Fruit fly (Drosophila melanogaster): ENCODE measurements around the gene CG8664.

- no peak for TF ChIP-seq sna (GFP tag; IDR thresholded peaks at IDR 0.05; ENCODE audit: partially characterized antibody)
- TF ChIP-seq slp2 (GFP tag; optimal IDR thresholded peaks at IDR 0.05) = no peak
- no peak for TF ChIP-seq dpn (GFP tag; optimal IDR thresholded peaks at IDR 0.05)
- no peak for TF ChIP-seq Kr (GFP tag; optimal IDR thresholded peaks at IDR 0.05)
- TF ChIP-seq HmgZ (tag; optimal IDR thresholded peaks at IDR 0.05) = no peak
- TF ChIP-seq Atf3 (GFP tag; optimal IDR thresholded peaks at IDR 0.05) = no peak
- TF ChIP-seq CG5245 (GFP tag; optimal IDR thresholded peaks at IDR 0.05) = no peak
- no peak for TF ChIP-seq unpg (GFP tag; optimal IDR thresholded peaks at IDR 0.05)
- TF ChIP-seq ssp (GFP tag; IDR thresholded peaks at IDR 0.05) = no peak
- TF ChIP-seq fd102C (GFP tag; optimal IDR thresholded peaks at IDR 0.05) = no peak
- no peak for TF ChIP-seq danr (GFP tag; IDR thresholded peaks at IDR 0.05)
- TF ChIP-seq tgo (GFP tag; IDR thresholded peaks at IDR 0.05) = no peak
- no peak for TF ChIP-seq sima (GFP tag; optimal IDR thresholded peaks at IDR 0.05)
Measured at dm6 chrX:17265402-17266028, 17.0 kb downstream of the CG8664 start.
